Worm (Caenorhabditis elegans): Measurements from ENCODE around the gene ctps-1.

ctps-1 gene

ce11 chrV:16816707-16817106 is 22.0 kb downstream of the ctps-1 start (continued):
- TF ChIP-seq hif-1 (tag; optimal IDR thresholded peaks at IDR 0.05) (no peak), zfp-3 (GFP tag; conservative IDR thresholded peaks at IDR 0.05) (no peak), R02D3.7 (tag; optimal IDR thresholded peaks at IDR 0.05) (no peak), nhr-25 (tag; optimal IDR thresholded peaks at IDR 0.05; ENCODE audit: borderline replicate concordance, insufficient read depth) (no peak), nhr-76 (tag; optimal IDR thresholded peaks at IDR 0.05) (no peak), egl-27 (tag; optimal IDR thresholded peaks at IDR 0.05) (no peak), zag-1 (tag; optimal IDR thresholded peaks at IDR 0.05) (no peak), lin-13 (GFP tag; optimal IDR thresholded peaks at IDR 0.05) (no peak), ztf-11 (tag; optimal IDR thresholded peaks at IDR 0.05) (no peak), mxl-3 (GFP tag; optimal IDR thresholded peaks at IDR 0.05) (peak; percentile 9), gei-8 (GFP tag; optimal IDR thresholded peaks at IDR 0.05) (no peak), ZK337.2 (GFP tag; IDR thresholded peaks at IDR 0.05) (no peak), snpc-1.2 (GFP tag; IDR thresholded peaks at IDR 0.05) (no peak), D1046.2 (GFP tag; IDR thresholded peaks at IDR 0.05) (no peak), mxl-2 (GFP tag; conservative IDR thresholded peaks at IDR 0.05) (no peak), lin-38 (GFP tag; IDR thresholded peaks at IDR 0.05) (0 out of 2 replicates have a peak, but pooled peaks have one; percentile 5), ceh-20 (GFP tag; IDR thresholded peaks at IDR 0.05) (peak; percentile 51; the same call in 1 of the 2 replicates), F49E8.2 (tag; optimal IDR thresholded peaks at IDR 0.05; ENCODE audit: borderline replicate concordance) (no peak), lim-7 (GFP tag; IDR thresholded peaks at IDR 0.05) (no peak), nhr-48 (tag; optimal IDR thresholded peaks at IDR 0.05) (no peak), zfp-2 (tag; optimal IDR thresholded peaks at IDR 0.05) (no peak), duxl-1 (tag; optimal IDR thresholded peaks at IDR 0.05; ENCODE audit: poor library complexity) (no peak), ZK546.5 (tag; optimal IDR thresholded peaks at IDR 0.05) (no peak), nhr-28 (tag; optimal IDR thresholded peaks at IDR 0.05) (peak; percentile 89), spr-1 (tag; optimal IDR thresholded peaks at IDR 0.05) (no peak), mdt-29 (GFP tag; IDR thresholded peaks at IDR 0.05) (no peak), aha-1 (tag) (peak; percentile 60), hlh-11 (tag; optimal IDR thresholded peaks at IDR 0.05) (peak; percentile 69), nhr-102 (tag; optimal IDR thresholded peaks at IDR 0.05) (peak; percentile 33), nhr-77 (tag; optimal IDR thresholded peaks at IDR 0.05) (peak; percentile 2), nhr-10 (tag; optimal IDR thresholded peaks at IDR 0.05) (no peak), ctbp-1 (GFP tag; IDR thresholded peaks at IDR 0.05) (no peak), F44E2.7 (GFP tag; IDR thresholded peaks at IDR 0.05) (no peak), F37D6.2 (tag; optimal IDR thresholded peaks at IDR 0.05) (no peak), dmd-9 (GFP tag; IDR thresholded peaks at IDR 0.05) (no peak), php-3 (GFP tag; IDR thresholded peaks at IDR 0.05) (peak; percentile 100), hmg-1.1 (GFP tag; IDR thresholded peaks at IDR 0.05) (no peak), lin-29 (GFP tag; IDR thresholded peaks at IDR 0.05) (no peak), jun-1 (tag; optimal IDR thresholded peaks at IDR 0.05) (no peak), ztf-7 (tag; optimal IDR thresholded peaks at IDR 0.05) (no peak), daf-16 (GFP tag; optimal IDR thresholded peaks at IDR 0.05) (no peak), daf-16 (tag; optimal IDR thresholded peaks at IDR 0.05) (peak; percentile 95), hlh-30 (tag; optimal IDR thresholded peaks at IDR 0.05; ENCODE audit: insufficient read depth) (peak; percentile 60), sdz-12 (GFP tag; optimal IDR thresholded peaks at IDR 0.05) (no peak), mes-2 (tag; optimal IDR thresholded peaks at IDR 0.05; ENCODE audit: poor library complexity, severe bottlenecking) (no peak), ces-1 (GFP tag; optimal IDR thresholded peaks at IDR 0.05) (no peak), daf-8 (GFP tag; IDR thresholded peaks at IDR 0.05) (no peak), rbr-2 (tag; optimal IDR thresholded peaks at IDR 0.05) (no peak), zip-11 (GFP tag; IDR thresholded peaks at IDR 0.05) (no peak), madf-5 (GFP tag; IDR thresholded peaks at IDR 0.05) (no peak), ceh-28 (tag; optimal IDR thresholded peaks at IDR 0.05) (no peak), lin-15B (tag; optimal IDR thresholded peaks at IDR 0.05) (no peak)

Measured in whole organism, L4 larva.